Fruit fly (Drosophila melanogaster): Measurements from ENCODE around the gene CG18557.

Gene CG18557

DNA sequence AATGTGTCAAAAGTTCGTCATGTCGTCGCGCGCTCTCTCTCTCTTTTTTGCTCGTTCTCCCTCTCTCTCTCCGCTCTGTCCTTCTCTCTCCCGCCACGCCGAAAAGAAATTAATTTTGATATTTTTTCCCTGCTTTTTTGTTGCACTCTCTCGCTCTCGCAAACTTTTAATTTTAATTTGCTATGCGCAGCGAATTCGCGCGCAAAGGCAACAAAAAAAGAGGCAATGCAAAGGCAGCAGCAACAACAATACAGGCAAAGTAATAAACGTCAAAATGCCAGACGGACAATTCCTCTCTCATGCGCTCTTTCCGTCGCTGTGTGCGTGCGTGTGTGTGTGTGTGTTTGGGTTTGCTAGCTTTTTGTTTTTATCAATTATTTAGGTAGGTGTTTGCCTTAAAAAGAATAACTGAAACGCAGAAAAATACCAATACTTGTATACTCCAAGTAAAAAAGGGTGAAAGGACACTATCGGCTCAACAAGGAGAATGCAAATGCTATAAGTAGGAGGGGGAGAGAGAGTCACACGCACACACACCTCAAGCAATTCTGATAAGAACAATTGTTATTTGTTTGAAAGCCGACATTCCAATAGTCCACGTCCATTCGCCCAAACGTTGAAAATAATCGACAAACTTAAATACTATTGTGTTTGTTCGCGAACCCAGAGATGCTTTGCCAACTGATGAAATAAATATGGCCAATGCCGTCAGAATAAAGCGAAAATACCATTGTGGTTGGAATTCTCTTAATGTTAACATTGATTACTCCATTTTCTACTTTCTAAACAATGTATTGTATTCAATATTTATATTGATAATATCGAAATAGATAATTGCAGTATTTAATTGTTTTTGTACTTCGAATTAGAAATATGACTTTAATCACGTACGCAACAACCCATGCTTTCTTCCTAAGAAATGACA, 41.3 kb upstream of the CG18557 start:
- TF ChIP-seq fd59A (GFP tag; optimal IDR thresholded peaks at IDR 0.05) (no peak), Eip78C (GFP tag) (peak; percentile 83), CG10631 (GFP tag; optimal IDR thresholded peaks at IDR 0.05) (no peak), CG16779 (tag; optimal IDR thresholded peaks at IDR 0.05) (no peak), salr (GFP tag; optimal IDR thresholded peaks at IDR 0.05) (no peak), CG6808 (GFP tag; optimal IDR thresholded peaks at IDR 0.05) (peak; percentile 65), fd85E (GFP tag; optimal IDR thresholded peaks at IDR 0.05) (no peak), Eip93F (GFP tag; optimal IDR thresholded peaks at IDR 0.05) (peak; percentile 13), Met (GFP tag; optimal IDR thresholded peaks at IDR 0.05) (no peak), Sox14 (GFP tag; optimal IDR thresholded peaks at IDR 0.05) (no peak), eg (GFP tag; IDR thresholded peaks at IDR 0.05) (peak; percentile 58; the same call in 2 of the 3 replicates), CG32006 (GFP tag; optimal IDR thresholded peaks at IDR 0.05) (no peak), CG6792 (GFP tag; optimal IDR thresholded peaks at IDR 0.05) (no peak), CG3032 (tag; optimal IDR thresholded peaks at IDR 0.05) (peak; percentile 27), dsx (GFP tag; optimal IDR thresholded peaks at IDR 0.05; ENCODE audit: poor library complexity, severe bottlenecking) (peak; percentile 62), pdm3 (GFP tag; optimal IDR thresholded peaks at IDR 0.05) (no peak), CG4318 (GFP tag; optimal IDR thresholded peaks at IDR 0.05) (no peak), dac (GFP tag; optimal IDR thresholded peaks at IDR 0.05) (peak; percentile 20), CG11762 (GFP tag; optimal IDR thresholded peaks at IDR 0.05; ENCODE audit: insufficient read depth) (no peak), CG15336 (GFP tag; IDR thresholded peaks at IDR 0.05) (peak; percentile 52; the same call in 1 of the 2 replicates), CG6163 (GFP tag; IDR thresholded peaks at IDR 0.05) (peak; percentile 52; the same call in 2 of the 3 replicates), CG7368 (GFP tag; optimal IDR thresholded peaks at IDR 0.05) (no peak), CG6276 (GFP tag; optimal IDR thresholded peaks at IDR 0.05) (peak; percentile 44), spab (GFP tag; optimal IDR thresholded peaks at IDR 0.05) (peak; percentile 25), CG8632 (GFP tag; optimal IDR thresholded peaks at IDR 0.05) (no peak), CG6854 (GFP tag; optimal IDR thresholded peaks at IDR 0.05) (peak; percentile 47), CG11294 (GFP tag; IDR thresholded peaks at IDR 0.05) (no peak), Hr4 (GFP tag; optimal IDR thresholded peaks at IDR 0.05) (no peak), Hr38 (GFP tag; optimal IDR thresholded peaks at IDR 0.05) (no peak), CG3919 (GFP tag; optimal IDR thresholded peaks at IDR 0.05) (no peak), Gug (GFP tag; IDR thresholded peaks at IDR 0.05) (no peak), ss (GFP tag; optimal IDR thresholded peaks at IDR 0.05) (peak; percentile 67 to 78), Lpt (GFP tag; optimal IDR thresholded peaks at IDR 0.05) (no peak), Eip75B (GFP tag; optimal IDR thresholded peaks at IDR 0.05) (no peak), svp (GFP tag) (no peak), CG31627 (GFP tag; optimal IDR thresholded peaks at IDR 0.05) (no peak), CG8319 (GFP tag; optimal IDR thresholded peaks at IDR 0.05) (no peak), CG8119 (GFP tag; IDR thresholded peaks at IDR 0.05) (no peak; the same call in 1 of the 3 replicates), CG10669 (GFP tag; optimal IDR thresholded peaks at IDR 0.05) (peak; percentile 14), CG9139 (GFP tag; optimal IDR thresholded peaks at IDR 0.05) (peak; percentile 30), Ets96B (tag; optimal IDR thresholded peaks at IDR 0.05) (peak; percentile 19), topi (GFP tag; optimal IDR thresholded peaks at IDR 0.05) (no peak), Ets21C (GFP tag; optimal IDR thresholded peaks at IDR 0.05) (no peak), lz (GFP tag; optimal IDR thresholded peaks at IDR 0.05) (no peak), vri (GFP tag; optimal IDR thresholded peaks at IDR 0.05) (peak; percentile 23), esn (GFP tag; optimal IDR thresholded peaks at IDR 0.05) (no peak), Sox102F (GFP tag; optimal IDR thresholded peaks at IDR 0.05) (peak; percentile 41), CG1621 (tag; optimal IDR thresholded peaks at IDR 0.05) (peak; percentile 24), Hr39 (GFP tag; optimal IDR thresholded peaks at IDR 0.05) (no peak), OdsH (GFP tag; optimal IDR thresholded peaks at IDR 0.05) (no peak)
